Fruit fly (Drosophila melanogaster) whole organism, prepupa: ENCODE measurements around the gene CG7857.
A peak's percentile ranks its signal among the peaks of the same experiment; 100 is the strongest.

Source experiments
- CG10669 ChIP-seq: fragments of 200-800 bp; sonication (Bioruptor generic); optimal IDR thresholded peaks from 3 replicates; lab custom pipeline; 2018; ENCODE audit warnings: missing biosample characterization, mild to moderate bottlenecking, missing genetic modification characterization, moderate library complexity
- CG11294 ChIP-seq: fragments of 200-800 bp; sonication (Bioruptor generic); IDR thresholded peaks from 2 replicates; pipeline ENCODE4 v1.3.6; 2022; ENCODE audit warnings: missing biosample characterization, missing genetic modification characterization
- CG11762 ChIP-seq: fragments of 200-800 bp; sonication (Bioruptor generic); optimal IDR thresholded peaks from 3 replicates; lab custom pipeline; 2016; ENCODE audit warnings: missing biosample characterization, missing genetic modification characterization; ENCODE audit not compliant: insufficient read depth
- CG11902 ChIP-seq: fragments of 200-800 bp; sonication (Bioruptor generic); optimal IDR thresholded peaks from 3 replicates; lab custom pipeline; 2016; ENCODE audit warnings: missing biosample characterization, missing genetic modification characterization
- CG15336 ChIP-seq: fragments of 200-800 bp; sonication (Bioruptor generic); IDR thresholded peaks from 2 replicates; pipeline ENCODE4 v1.3.6; 2022; ENCODE audit warnings: missing biosample characterization, missing genetic modification characterization
- CG1621 ChIP-seq: fragments of 200-800 bp; sonication (Bioruptor generic); optimal IDR thresholded peaks from 3 replicates; lab custom pipeline; 2018; ENCODE audit warnings: missing biosample characterization, mild to moderate bottlenecking, missing genetic modification characterization
- CG16779 ChIP-seq: fragments of 200-800 bp; sonication (Bioruptor generic); optimal IDR thresholded peaks from 3 replicates; lab custom pipeline; 2017; ENCODE audit warnings: missing biosample characterization, mild to moderate bottlenecking, missing genetic modification characterization
- CG6163 ChIP-seq: fragments of 200-800 bp; sonication (Bioruptor generic); IDR thresholded peaks from 3 replicates; pipeline ENCODE4 v1.3.6; 2022; ENCODE audit warnings: missing biosample characterization, missing genetic modification characterization
- CG6276 ChIP-seq: fragments of 200-800 bp; sonication (Bioruptor generic); optimal IDR thresholded peaks from 2 replicates; lab custom pipeline; 2017; ENCODE audit warnings: missing biosample characterization, mild to moderate bottlenecking, missing genetic modification characterization
- CG6808 ChIP-seq: fragments of 200-800 bp; sonication (Bioruptor generic); optimal IDR thresholded peaks from 3 replicates; lab custom pipeline; 2017; ENCODE audit warnings: missing biosample characterization, missing genetic modification characterization, mild to moderate bottlenecking, moderate library complexity, missing genetic modification reagents
- CG6854 ChIP-seq: fragments of 200-800 bp; sonication (Bioruptor generic); optimal IDR thresholded peaks from 2 replicates; lab custom pipeline; 2017; ENCODE audit warnings: missing biosample characterization, mild to moderate bottlenecking, missing genetic modification characterization
- CG8319 ChIP-seq: fragments of 200-800 bp; sonication (Bioruptor generic); optimal IDR thresholded peaks from 3 replicates; lab custom pipeline; 2016; ENCODE audit warnings: missing biosample characterization, missing genetic modification characterization
- CG8632 ChIP-seq: fragments of 200-800 bp; sonication (Bioruptor generic); optimal IDR thresholded peaks from 3 replicates; lab custom pipeline; 2016; ENCODE audit warnings: missing biosample characterization, missing genetic modification characterization
- Eip75B ChIP-seq: fragments of 200-800 bp; sonication (Bioruptor generic); optimal IDR thresholded peaks from 3 replicates; lab custom pipeline; 2016; ENCODE audit warnings: missing biosample characterization, missing genetic modification characterization
- Eip78C ChIP-seq: fragments of 200-800 bp; sonication (Bioruptor generic); peaks from one replicate; lab custom pipeline; 2016; ENCODE audit warnings: missing biosample characterization, missing genetic modification characterization
- Ets21C ChIP-seq: fragments of 200-800 bp; sonication (Bioruptor generic); optimal IDR thresholded peaks from 3 replicates; lab custom pipeline; 2016; ENCODE audit warnings: missing biosample characterization, missing genetic modification characterization
- Ets96B ChIP-seq: fragments of 200-800 bp; optimal IDR thresholded peaks from 2 replicates; lab custom pipeline; 2019; ENCODE audit warnings: missing biosample characterization, mild to moderate bottlenecking, missing genetic modification characterization, moderate library complexity
- Hr38 ChIP-seq: sonication (Bioruptor generic); optimal IDR thresholded peaks from 2 replicates; lab custom pipeline; 2016; ENCODE audit warnings: missing biosample characterization, missing genetic modification characterization
- Lpt ChIP-seq: fragments of 200-800 bp; sonication (Bioruptor generic); optimal IDR thresholded peaks from 3 replicates; lab custom pipeline; 2016; ENCODE audit warnings: missing biosample characterization, missing genetic modification characterization
- Met ChIP-seq: fragments of 200-800 bp; sonication (Bioruptor generic); optimal IDR thresholded peaks from 3 replicates; lab custom pipeline; 2016; ENCODE audit warnings: missing biosample characterization, missing genetic modification characterization
- OdsH ChIP-seq: fragments of 200-800 bp; sonication (Bioruptor generic); optimal IDR thresholded peaks from 3 replicates; lab custom pipeline; 2016; ENCODE audit warnings: missing biosample characterization, missing genetic modification characterization
- Smox ChIP-seq: fragments of 200-800 bp; sonication (Bioruptor generic); optimal IDR thresholded peaks from 3 replicates; lab custom pipeline; 2016; ENCODE audit warnings: missing biosample characterization, missing genetic modification characterization
- Sox14 ChIP-seq: fragments of 200-800 bp; sonication (Bioruptor generic); optimal IDR thresholded peaks from 3 replicates; lab custom pipeline; 2016; ENCODE audit warnings: missing biosample characterization, missing genetic modification characterization
- achi ChIP-seq: fragments of 200-800 bp; sonication (Bioruptor generic); optimal IDR thresholded peaks from 3 replicates; lab custom pipeline; 2016; ENCODE audit warnings: missing biosample characterization, missing genetic modification characterization
- acj6 ChIP-seq: fragments of 200-800 bp; sonication (Bioruptor generic); optimal IDR thresholded peaks from 3 replicates; lab custom pipeline; 2016; ENCODE audit warnings: missing biosample characterization, missing genetic modification characterization
- cyc ChIP-seq: fragments of 200-800 bp; sonication (Bioruptor generic); optimal IDR thresholded peaks from 3 replicates; lab custom pipeline; 2016; ENCODE audit warnings: missing biosample characterization, missing genetic modification characterization
- dsx ChIP-seq: fragments of 200-800 bp; optimal IDR thresholded peaks from 3 replicates; lab custom pipeline; 2019; ENCODE audit warnings: missing biosample characterization, mild to moderate bottlenecking, missing genetic modification characterization, moderate library complexity; ENCODE audit not compliant: poor library complexity, severe bottlenecking
- eg ChIP-seq: fragments of 200-800 bp; sonication (Bioruptor generic); IDR thresholded peaks from 3 replicates; pipeline ENCODE4 v1.3.6; 2022; ENCODE audit warnings: missing biosample characterization, missing genetic modification characterization
- esn ChIP-seq: fragments of 200-800 bp; sonication (Bioruptor generic); optimal IDR thresholded peaks from 2 replicates; lab custom pipeline; 2016; ENCODE audit warnings: missing biosample characterization, mild to moderate bottlenecking, missing genetic modification characterization, moderate library complexity
- fd59A ChIP-seq: fragments of 200-800 bp; sonication (Bioruptor generic); optimal IDR thresholded peaks from 2 replicates; lab custom pipeline; 2017; ENCODE audit warnings: missing biosample characterization, mild to moderate bottlenecking, missing genetic modification characterization, missing genetic modification reagents
- fd85E ChIP-seq: fragments of 200-800 bp; sonication (Bioruptor generic); optimal IDR thresholded peaks from 3 replicates; lab custom pipeline; 2016; ENCODE audit warnings: missing biosample characterization, missing genetic modification characterization
- fkh ChIP-seq: fragments of 200-800 bp; sonication (Bioruptor generic); optimal IDR thresholded peaks from 3 replicates; lab custom pipeline; 2017; ENCODE audit warnings: missing biosample characterization, mild to moderate bottlenecking, missing genetic modification characterization, moderate library complexity
- lz ChIP-seq: fragments of 200-800 bp; sonication (Bioruptor generic); optimal IDR thresholded peaks from 3 replicates; lab custom pipeline; 2016; ENCODE audit warnings: missing biosample characterization, missing genetic modification characterization
- net ChIP-seq: fragments of 200-800 bp; sonication (Bioruptor generic); optimal IDR thresholded peaks from 3 replicates; lab custom pipeline; 2016; ENCODE audit warnings: missing biosample characterization, missing genetic modification characterization
- pdm3 ChIP-seq: fragments of 200-800 bp; sonication (Bioruptor generic); optimal IDR thresholded peaks from 3 replicates; lab custom pipeline; 2016; ENCODE audit warnings: missing biosample characterization, missing genetic modification characterization
- salr ChIP-seq, 2 experiments: fragments of 200-800 bp; sonication (Bioruptor generic); optimal IDR thresholded peaks; 3 replicates each; lab custom pipeline; 2016 to 2018; ENCODE audit warnings: missing biosample characterization in 2 of 2, missing genetic modification characterization in 2 of 2, mild to moderate bottlenecking in 1 of 2
- ss ChIP-seq, 2 experiments: fragments of 200-800 bp; sonication (Bioruptor generic); optimal IDR thresholded peaks; 2 replicates in 1 of 2; 3 replicates in 1 of 2; lab custom pipeline; 2017 to 2018; ENCODE audit warnings: mild to moderate bottlenecking in 2 of 2, missing biosample characterization in 2 of 2, missing genetic modification characterization in 2 of 2, moderate library complexity in 1 of 2
- svp ChIP-seq: fragments of 200-800 bp; sonication (Bioruptor generic); peaks from one replicate; lab custom pipeline; 2016; ENCODE audit warnings: missing biosample characterization, missing genetic modification characterization
- vri ChIP-seq: fragments of 200-800 bp; sonication (Bioruptor generic); optimal IDR thresholded peaks from 3 replicates; lab custom pipeline; 2016; ENCODE audit warnings: missing biosample characterization, mild to moderate bottlenecking, missing genetic modification characterization

Gene CG7857

dm6 chr3L:15508233-15508632, 3.5 kb upstream of the CG7857 start, which contains the start of gene CG7841 (continued):
- TF ChIP-seq CG16779 (tag; lab: Kevin White, UChicago) (peak; percentile 97), eg (GFP tag; lab: Robert Waterston, UW) (peak; percentile 98; the same call in 2 of the 3 replicates), achi (peak; percentile 97), net (peak; percentile 98), Met (GFP tag; lab: Kevin White, UChicago) (peak; percentile 99), Sox14 (GFP tag; lab: Kevin White, UChicago) (peak; percentile 98), dsx (GFP tag; lab: Kevin White, UChicago) (peak; percentile 98), CG15336 (GFP tag; lab: Robert Waterston, UW) (peak; percentile 99), salr (GFP tag; optimal IDR thresholded peaks at IDR 0.05; lab: Kevin White, UChicago) (peak; percentile 93 to 95), Eip75B (peak; percentile 99), cyc (GFP tag; lab: Kevin White, UChicago) (peak; percentile 97), Ets21C (GFP tag; lab: Kevin White, UChicago) (peak; percentile 96), CG11294 (peak; percentile 90; the same call in 1 of the 2 replicates), CG6854 (GFP tag; lab: Kevin White, UChicago) (peak; percentile 99), esn (GFP tag; lab: Kevin White, UChicago) (peak; percentile 99), fd85E (GFP tag; lab: Kevin White, UChicago) (peak; percentile 93), CG8319 (peak; percentile 95), CG11902 (GFP tag; lab: Kevin White, UChicago) (peak; percentile 90), OdsH (GFP tag; lab: Kevin White, UChicago) (peak; percentile 97), fd59A (peak; percentile 95), Eip78C (GFP tag; lab: Kevin White, UChicago) (peak; percentile 100), CG1621 (peak; percentile 97), Smox (GFP tag; lab: Kevin White, UChicago) (peak; percentile 98), ss (GFP tag; optimal IDR thresholded peaks at IDR 0.05; lab: Kevin White, UChicago) (peak; percentile 98 to 99), vri (GFP tag; lab: Kevin White, UChicago) (peak; percentile 99), CG10669 (GFP tag; lab: Kevin White, UChicago) (peak; percentile 98), CG6276 (GFP tag; lab: Kevin White, UChicago) (peak; percentile 97), CG11762 (peak; percentile 96), CG8632 (peak; percentile 97), lz (GFP tag; lab: Kevin White, UChicago) (peak; percentile 99), CG6163 (GFP tag; lab: Robert Waterston, UW) (peak; percentile 98), fkh (GFP tag; lab: Kevin White, UChicago) (peak; percentile 89), acj6 (GFP tag; lab: Kevin White, UChicago) (peak; percentile 98), Hr38 (GFP tag; lab: Kevin White, UChicago) (peak; percentile 40), pdm3 (peak; percentile 98), Lpt (GFP tag; lab: Kevin White, UChicago) (peak; percentile 96)

- TF ChIP-seq vri (GFP tag; lab: Kevin White, UChicago) (peak; percentile 80), CG6808 (GFP tag; lab: Kevin White, UChicago) (no peak), CG6163 (GFP tag; lab: Robert Waterston, UW) (no peak), Ets96B (tag; lab: Kevin White, UChicago) (no peak), Sox14 (GFP tag; lab: Kevin White, UChicago) (no peak), svp (GFP tag; lab: Kevin White, UChicago) (peak; percentile 97), CG6276 (GFP tag; lab: Kevin White, UChicago) (no peak)
- TF ChIP-seq, all 60 proteins: peak for 2
These were observed 2.6 kb upstream of the CG7857 start for dm6 chr3L:15507148-15507896.
